Worm (Caenorhabditis elegans) whole organism, L1 larva: ENCODE results near the gene calf-1.

Source experiments
- ceh-82 ChIP-seq, 3 experiments: fragments of 150-350 bp in 1 of 3; sonication (generic microtip) in 2 of 3; optimal IDR thresholded peaks; 2 replicates each; lab custom pipeline; 2014 to 2017; ENCODE audit warnings: missing biosample characterization in 3 of 3, missing genetic modification characterization in 3 of 3
- elt-3 ChIP-seq, 6 experiments: fragments of 150-350 bp in 1 of 6; sonication (generic microtip); optimal IDR thresholded peaks; 2 replicates each; lab custom pipeline; 2017 to 2018; ENCODE audit warnings: missing biosample characterization in 6 of 6, missing genetic modification characterization in 6 of 6, inconsistent platforms in 1 of 6
- hlh-4 ChIP-seq: sonication (generic microtip); optimal IDR thresholded peaks from 2 replicates; lab custom pipeline; 2016; ENCODE audit warnings: mild to moderate bottlenecking, missing genetic modification characterization, missing compliant biosample characterization
- lin-35 ChIP-seq, 2 experiments: fragments of 150-350 bp; optimal IDR thresholded peaks; 2 replicates each; lab custom pipeline; 2014; ENCODE audit warnings: missing biosample characterization in 2 of 2, missing genetic modification characterization in 2 of 2, missing genetic modification reagents in 2 of 2
- nhr-85 ChIP-seq: sonication (generic microtip); peaks from one replicate; lab custom pipeline; 2016; ENCODE audit warnings: missing genetic modification characterization, inconsistent platforms, missing compliant biosample characterization
- nhr-90 ChIP-seq: sonication (generic microtip); optimal IDR thresholded peaks from 2 replicates; lab custom pipeline; 2016; ENCODE audit warnings: mild to moderate bottlenecking, missing genetic modification characterization, missing compliant biosample characterization; ENCODE audit not compliant: poor library complexity
- sox-4 ChIP-seq: sonication (generic microtip); optimal IDR thresholded peaks from 2 replicates; lab custom pipeline; 2016; ENCODE audit warnings: missing genetic modification characterization, missing compliant biosample characterization
- unc-130 ChIP-seq: fragments of 150-350 bp; optimal IDR thresholded peaks from 2 replicates; lab custom pipeline; 2017; ENCODE audit warnings: missing biosample characterization, missing genetic modification characterization, inconsistent platforms
- unc-62 ChIP-seq: fragments of 150-350 bp; optimal IDR thresholded peaks from 2 replicates; lab custom pipeline; 2014; ENCODE audit warnings: missing biosample characterization, missing genetic modification reagents, missing genetic modification characterization
- unc-86 ChIP-seq: sonication (generic microtip); optimal IDR thresholded peaks from 2 replicates; lab custom pipeline; 2016; ENCODE audit warnings: missing genetic modification characterization, missing compliant biosample characterization

DNA sequence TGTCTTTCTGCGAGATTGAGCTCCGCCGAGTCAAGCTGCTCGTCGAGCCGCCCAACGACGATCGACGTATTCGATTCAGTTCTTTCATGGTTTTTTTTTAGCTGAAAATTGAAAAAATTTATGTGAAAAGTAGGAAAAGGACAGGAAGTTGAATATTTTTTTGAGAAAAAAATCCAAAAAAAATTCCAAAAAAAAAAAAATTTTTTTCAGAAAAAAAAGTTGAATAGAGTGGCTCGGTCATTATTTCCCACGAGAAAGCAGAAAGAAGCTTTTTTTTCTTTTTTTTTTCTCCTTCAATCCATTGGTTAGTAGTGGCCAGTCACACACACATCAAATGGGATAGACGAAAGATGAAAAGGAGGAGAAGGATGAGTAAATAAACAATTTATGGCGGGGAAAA, 6.4 kb upstream of the calf-1 start, which contains the start of gene dhcr-7:
- TF ChIP-seq nhr-90 (tag; lab: Kevin White, UChicago) (no peak), hlh-4 (tag; lab: Kevin White, UChicago) (no peak), unc-130 (tag; lab: Kevin White, UChicago) (no peak), unc-86 (tag; lab: Kevin White, UChicago) (no peak), nhr-85 (no peak), sox-4 (tag; lab: Kevin White, UChicago) (no peak), unc-62 (GFP tag; lab: Kevin White, UChicago) (no peak), ceh-82 (tag; optimal IDR thresholded peaks at IDR 0.05; lab: Kevin White, UChicago) (no peak), lin-35 (GFP tag; optimal IDR thresholded peaks at IDR 0.05; lab: Kevin White, UChicago) (no peak), elt-3 (tag; optimal IDR thresholded peaks at IDR 0.05; lab: Kevin White, UChicago) (no peak)
